Worm (Caenorhabditis elegans) whole organism, L4 larva: ENCODE data around the gene C09B7.2.

Experiments
- F10B5.3 ChIP-seq: sonication (generic microtip); optimal IDR thresholded peaks from 2 replicates; lab custom pipeline; 2016; ENCODE audit warnings: mild to moderate bottlenecking, missing genetic modification characterization, missing compliant biosample characterization
- F37D6.2 ChIP-seq: sonication (generic microtip); optimal IDR thresholded peaks from 2 replicates; lab custom pipeline; 2016; ENCODE audit warnings: mild to moderate bottlenecking, missing genetic modification characterization, missing compliant biosample characterization
- F44E2.7 ChIP-seq: fragments of 200-800 bp; sonication (Bioruptor generic); IDR thresholded peaks from 2 replicates; pipeline ENCODE4 v2.1.2; 2022; ENCODE audit warnings: missing genetic modification characterization, missing compliant biosample characterization
- R02D3.7 ChIP-seq: fragments of 150-350 bp; sonication (generic microtip); optimal IDR thresholded peaks from 3 replicates; lab custom pipeline; 2014; ENCODE audit warnings: missing biosample characterization, missing genetic modification characterization
- Y105C5A.15 ChIP-seq: fragments of 200-800 bp; sonication (Bioruptor generic); IDR thresholded peaks from 2 replicates; pipeline ENCODE4 v1.3.6; 2022; ENCODE audit warnings: missing genetic modification characterization, missing compliant biosample characterization
- Y5F2A.4 ChIP-seq: fragments of 200-800 bp; sonication (Bioruptor generic); optimal IDR thresholded peaks from 2 replicates; lab custom pipeline; 2018; ENCODE audit warnings: mild to moderate bottlenecking, missing genetic modification characterization, missing compliant biosample characterization
- Y75B8A.6 ChIP-seq: fragments of 200-800 bp; sonication (Bioruptor generic); IDR thresholded peaks from 2 replicates; pipeline ENCODE4 v1.3.6; 2022; ENCODE audit warnings: missing genetic modification reagents, missing genetic modification characterization, missing compliant biosample characterization
- ZK546.5 ChIP-seq, 2 experiments: sonication (generic microtip); optimal IDR thresholded peaks; 2 replicates each; lab custom pipeline; 2017; ENCODE audit warnings: missing biosample characterization in 2 of 2, missing genetic modification characterization in 2 of 2
- aha-1 ChIP-seq: fragments of 150-350 bp; peaks from one replicate; lab custom pipeline; 2014; ENCODE audit warnings: missing biosample characterization, missing genetic modification characterization
- ama-1 ChIP-seq: fragments of 150-350 bp; optimal IDR thresholded peaks from 2 replicates; lab custom pipeline; 2014; ENCODE audit warnings: inconsistent platforms, mixed read lengths
- arid-1 ChIP-seq: fragments of 200-800 bp; sonication (Bioruptor generic); conservative IDR thresholded peaks from 2 replicates; pipeline ENCODE4 v1.3.6; 2022; ENCODE audit warnings: missing genetic modification reagents, missing genetic modification characterization, missing compliant biosample characterization
- attf-4 ChIP-seq: sonication (generic microtip); optimal IDR thresholded peaks from 3 replicates; lab custom pipeline; 2017; ENCODE audit warnings: missing biosample characterization, missing genetic modification characterization
- ceh-28 ChIP-seq: fragments of 150-350 bp; optimal IDR thresholded peaks from 2 replicates; lab custom pipeline; 2014; ENCODE audit warnings: missing biosample characterization, missing genetic modification reagents, missing genetic modification characterization
- ceh-32 ChIP-seq: sonication (generic microtip); optimal IDR thresholded peaks from 2 replicates; lab custom pipeline; 2016; ENCODE audit warnings: mild to moderate bottlenecking, missing genetic modification characterization, missing compliant biosample characterization; ENCODE audit not compliant: poor library complexity
- ceh-62 ChIP-seq: sonication (generic microtip); optimal IDR thresholded peaks from 2 replicates; lab custom pipeline; 2017; ENCODE audit warnings: missing biosample characterization, missing genetic modification characterization
- ctbp-1 ChIP-seq: fragments of 200-800 bp; sonication (Bioruptor generic); IDR thresholded peaks from 2 replicates; pipeline ENCODE4 v1.3.6; 2022; ENCODE audit warnings: missing genetic modification reagents, missing genetic modification characterization, missing compliant biosample characterization
- daf-16 ChIP-seq, 3 experiments: sonication (generic microtip); optimal IDR thresholded peaks; 2 replicates each; lab custom pipeline; 2016 to 2017; ENCODE audit warnings: missing genetic modification characterization in 3 of 3, missing genetic modification reagents in 3 of 3, mild to moderate bottlenecking in 2 of 3, missing compliant biosample characterization in 2 of 3, missing biosample characterization in 1 of 3, moderate library complexity in 1 of 3
- daf-8 ChIP-seq: fragments of 200-800 bp; sonication (Bioruptor generic); IDR thresholded peaks from 2 replicates; pipeline ENCODE4 v1.3.6; 2022; ENCODE audit warnings: missing genetic modification characterization, missing compliant biosample characterization
- dpl-1 ChIP-seq: fragments of 150-350 bp; optimal IDR thresholded peaks from 2 replicates; lab custom pipeline; 2014; ENCODE audit warnings: missing biosample characterization, missing genetic modification reagents, missing genetic modification characterization
- duxl-1 ChIP-seq: sonication (generic microtip); optimal IDR thresholded peaks from 2 replicates; lab custom pipeline; 2016; ENCODE audit warnings: mild to moderate bottlenecking, missing genetic modification characterization, moderate library complexity, missing compliant biosample characterization; ENCODE audit not compliant: poor library complexity
- dve-1 ChIP-seq: sonication (generic microtip); optimal IDR thresholded peaks from 2 replicates; lab custom pipeline; 2017; ENCODE audit warnings: antibody characterized with exemption, mild to moderate bottlenecking, missing genetic modification characterization, missing compliant biosample characterization; ENCODE audit not compliant: insufficient read depth
- egl-43 ChIP-seq: fragments of 200-800 bp; sonication (Bioruptor generic); IDR thresholded peaks from 2 replicates; pipeline ENCODE4 v1.3.6; 2022; ENCODE audit warnings: missing genetic modification reagents, missing genetic modification characterization, missing compliant biosample characterization
- fos-1 ChIP-seq: fragments of 150-350 bp; optimal IDR thresholded peaks from 2 replicates; lab custom pipeline; 2014; ENCODE audit warnings: missing biosample characterization, missing genetic modification characterization
- hlh-11 ChIP-seq: fragments of 200-800 bp; sonication (Bioruptor generic); optimal IDR thresholded peaks from 2 replicates; lab custom pipeline; 2018; ENCODE audit warnings: mild to moderate bottlenecking, missing genetic modification characterization, missing compliant biosample characterization
- hlh-30 ChIP-seq: sonication (generic microtip); optimal IDR thresholded peaks from 2 replicates; lab custom pipeline; 2017; ENCODE audit warnings: antibody characterized with exemption, mild to moderate bottlenecking, missing genetic modification characterization, missing compliant biosample characterization; ENCODE audit not compliant: insufficient read depth
- lim-7 ChIP-seq: fragments of 200-800 bp; sonication (Bioruptor generic); IDR thresholded peaks from 2 replicates; pipeline ENCODE4 v1.3.6; 2022; ENCODE audit warnings: missing genetic modification characterization, missing compliant biosample characterization
- lin-13 ChIP-seq: fragments of 150-350 bp; optimal IDR thresholded peaks from 2 replicates; lab custom pipeline; 2014; ENCODE audit warnings: missing biosample characterization, missing genetic modification reagents, missing genetic modification characterization
- lin-29 ChIP-seq: fragments of 200-800 bp; sonication (Bioruptor generic); IDR thresholded peaks from 2 replicates; pipeline ENCODE4 v1.3.6; 2022; ENCODE audit warnings: missing genetic modification reagents, missing genetic modification characterization, missing compliant biosample characterization
- lin-38 ChIP-seq: fragments of 200-800 bp; sonication (Bioruptor generic); IDR thresholded peaks from 2 replicates; pipeline ENCODE4 v1.3.6; 2022; ENCODE audit warnings: missing genetic modification reagents, missing genetic modification characterization, missing compliant biosample characterization
- madf-5 ChIP-seq, 2 experiments: fragments of 200-800 bp; sonication (Bioruptor generic); IDR thresholded peaks; 2 replicates each; pipeline ENCODE4 v1.3.6; 2022; ENCODE audit warnings: missing compliant biosample characterization in 2 of 2, missing genetic modification characterization in 2 of 2
- mep-1 ChIP-seq: fragments of 150-350 bp; sonication (generic microtip); optimal IDR thresholded peaks from 3 replicates; lab custom pipeline; 2014; ENCODE audit warnings: missing biosample characterization, missing genetic modification characterization
- mxl-2 ChIP-seq: fragments of 200-800 bp; sonication (Bioruptor generic); conservative IDR thresholded peaks from 2 replicates; pipeline ENCODE4 v1.3.6; 2022; ENCODE audit warnings: missing genetic modification reagents, missing genetic modification characterization, missing compliant biosample characterization
- mxl-3 ChIP-seq: fragments of 200-800 bp; sonication (Bioruptor generic); optimal IDR thresholded peaks from 2 replicates; lab custom pipeline; 2018; ENCODE audit warnings: mild to moderate bottlenecking, missing genetic modification characterization, missing compliant biosample characterization
- nhr-102 ChIP-seq: sonication (generic microtip); optimal IDR thresholded peaks from 2 replicates; lab custom pipeline; 2016; ENCODE audit warnings: mild to moderate bottlenecking, missing genetic modification characterization, moderate library complexity, missing compliant biosample characterization
- nhr-237 ChIP-seq: sonication (generic microtip); optimal IDR thresholded peaks from 2 replicates; lab custom pipeline; 2017; ENCODE audit warnings: missing biosample characterization, missing genetic modification characterization
- nhr-25 ChIP-seq: sonication (generic microtip); optimal IDR thresholded peaks from 2 replicates; lab custom pipeline; 2017; ENCODE audit warnings: missing genetic modification characterization, mild to moderate bottlenecking, missing compliant biosample characterization, antibody characterized with exemption, moderate library complexity, borderline replicate concordance; ENCODE audit not compliant: insufficient read depth
- nhr-28 ChIP-seq: fragments of 150-350 bp; optimal IDR thresholded peaks from 2 replicates; lab custom pipeline; 2014; ENCODE audit warnings: missing biosample characterization, missing genetic modification characterization
- nhr-41 ChIP-seq: fragments of 200-800 bp; sonication (Bioruptor generic); IDR thresholded peaks from 2 replicates; pipeline ENCODE4 v1.3.6; 2022; ENCODE audit warnings: missing genetic modification reagents, missing genetic modification characterization, missing compliant biosample characterization
- nhr-6 ChIP-seq: fragments of 150-350 bp; optimal IDR thresholded peaks from 2 replicates; lab custom pipeline; 2014; ENCODE audit warnings: missing biosample characterization, missing genetic modification characterization
- rbr-2 ChIP-seq: sonication (generic microtip); optimal IDR thresholded peaks from 2 replicates; lab custom pipeline; 2016; ENCODE audit warnings: missing genotype, missing genetic modification characterization, missing compliant biosample characterization
- saeg-2 ChIP-seq: fragments of 200-800 bp; sonication (Bioruptor generic); IDR thresholded peaks from 2 replicates; pipeline ENCODE4 v1.3.6; 2022; ENCODE audit warnings: missing genetic modification reagents, missing genetic modification characterization, missing compliant biosample characterization
- sdz-12 ChIP-seq: fragments of 200-800 bp; sonication (Bioruptor generic); optimal IDR thresholded peaks from 2 replicates; lab custom pipeline; 2018; ENCODE audit warnings: mild to moderate bottlenecking, missing genetic modification characterization, missing compliant biosample characterization
- snpc-1.2 ChIP-seq: fragments of 200-800 bp; sonication (Bioruptor generic); IDR thresholded peaks from 2 replicates; pipeline ENCODE4 v1.3.6; 2022; ENCODE audit warnings: missing genetic modification reagents, missing genetic modification characterization, missing compliant biosample characterization
- snpc-4 ChIP-seq: fragments of 150-350 bp; optimal IDR thresholded peaks from 2 replicates; lab custom pipeline; 2014; ENCODE audit warnings: missing biosample characterization, missing genetic modification characterization
- unc-130 ChIP-seq: sonication (generic microtip); optimal IDR thresholded peaks from 2 replicates; lab custom pipeline; 2016; ENCODE audit warnings: missing genetic modification reagents, missing genetic modification characterization, missing compliant biosample characterization
- unc-39 ChIP-seq: sonication (generic microtip); optimal IDR thresholded peaks from 2 replicates; lab custom pipeline; 2017; ENCODE audit warnings: missing biosample characterization, missing genetic modification characterization
- zag-1 ChIP-seq: fragments of 150-350 bp; optimal IDR thresholded peaks from 2 replicates; lab custom pipeline; 2014; ENCODE audit warnings: missing biosample characterization, missing genetic modification characterization
- zip-11 ChIP-seq: fragments of 200-800 bp; sonication (Bioruptor generic); IDR thresholded peaks from 2 replicates; pipeline ENCODE4 v1.3.6; 2022; ENCODE audit warnings: missing genetic modification characterization, missing compliant biosample characterization
- zip-2 ChIP-seq: fragments of 150-350 bp; optimal IDR thresholded peaks from 2 replicates; lab custom pipeline; 2014; ENCODE audit warnings: missing biosample characterization, missing genetic modification characterization
- ztf-11 ChIP-seq: fragments of 150-350 bp; optimal IDR thresholded peaks from 2 replicates; lab custom pipeline; 2014; ENCODE audit warnings: missing biosample characterization, missing genetic modification characterization
- ztf-7 ChIP-seq: fragments of 150-350 bp; optimal IDR thresholded peaks from 2 replicates; lab custom pipeline; 2014; ENCODE audit warnings: missing biosample characterization, missing genetic modification characterization

C09B7.2 gene

ce11 chrX:2694725-2695124 lies 26.8 kb downstream of the C09B7.2 start, which contains the start of gene T02C5.1 (continued):
- TF ChIP-seq zip-11 (GFP tag; lab: Robert Waterston, UW) (no peak), daf-16 (GFP tag; optimal IDR thresholded peaks at IDR 0.05; lab: Kevin White, UChicago) (no peak), daf-16 (tag; optimal IDR thresholded peaks at IDR 0.05; lab: Kevin White, UChicago) (peak; percentile 66), lin-38 (GFP tag; lab: Robert Waterston, UW) (no peak), nhr-6 (tag; lab: Kevin White, UChicago) (no peak), rbr-2 (no peak), attf-4 (tag; lab: Kevin White, UChicago) (no peak), Y75B8A.6 (no peak), hlh-11 (tag; lab: Kevin White, UChicago) (peak; percentile 5), snpc-1.2 (GFP tag; lab: Robert Waterston, UW) (no peak), sdz-12 (no peak), lin-13 (no peak), zip-2 (tag; lab: Kevin White, UChicago) (no peak), ceh-28 (tag; lab: Kevin White, UChicago) (no peak), ama-1 (lab: Kevin White, UChicago) (peak; percentile 78), saeg-2 (GFP tag; lab: Robert Waterston, UW) (no peak), snpc-4 (tag; lab: Kevin White, UChicago) (no peak), nhr-28 (tag; lab: Kevin White, UChicago) (peak; percentile 50), dve-1 (tag; lab: Kevin White, UChicago) (peak; percentile 50), F37D6.2 (tag; lab: Kevin White, UChicago) (no peak), dpl-1 (GFP tag; lab: Kevin White, UChicago) (no peak), F10B5.3 (no peak), lim-7 (GFP tag; lab: Robert Waterston, UW) (no peak), unc-39 (tag; lab: Kevin White, UChicago) (no peak), ceh-32 (tag; lab: Kevin White, UChicago) (no peak)

ce11 chrX:2695292-2695691 lies 27.4 kb downstream of the C09B7.2 start:
- TF ChIP-seq hlh-30 (tag; lab: Kevin White, UChicago): peak; percentile 68
- TF ChIP-seq Y5F2A.4 (GFP tag; lab: Kevin White, UChicago): no peak
- TF ChIP-seq zag-1 (tag; lab: Kevin White, UChicago): no peak
- TF ChIP-seq fos-1 (tag; lab: Kevin White, UChicago): no peak
- no peak for TF ChIP-seq ctbp-1 (GFP tag; lab: Robert Waterston, UW)
- TF ChIP-seq madf-5 (GFP tag; IDR thresholded peaks at IDR 0.05; lab: Robert Waterston, UW): no peak
- no peak for TF ChIP-seq ztf-7
- TF ChIP-seq mxl-3: peak; percentile 28
- no peak for TF ChIP-seq R02D3.7 (tag; lab: Kevin White, UChicago)
- TF ChIP-seq ZK546.5 (tag; optimal IDR thresholded peaks at IDR 0.05; lab: Kevin White, UChicago): no peak
- TF ChIP-seq egl-43 (GFP tag; lab: Robert Waterston, UW): no peak
- no peak for TF ChIP-seq unc-39 (tag; lab: Kevin White, UChicago)
- no peak for TF ChIP-seq nhr-237
- TF ChIP-seq duxl-1 (tag; lab: Kevin White, UChicago): no peak
- TF ChIP-seq lim-7 (GFP tag; lab: Robert Waterston, UW): no peak
- peak; percentile 1 for TF ChIP-seq mep-1
- TF ChIP-seq F44E2.7 (GFP tag; lab: Robert Waterston, UW): no peak
- TF ChIP-seq aha-1 (tag; lab: Kevin White, UChicago): no peak
- no peak for TF ChIP-seq Y75B8A.6
- TF ChIP-seq unc-130 (GFP tag; lab: Kevin White, UChicago): no peak
- TF ChIP-seq nhr-41: peak; percentile 25; the same call in 1 of the 2 replicates
- no peak for TF ChIP-seq ztf-11
- TF ChIP-seq snpc-4 (tag; lab: Kevin White, UChicago): no peak
- no peak for TF ChIP-seq Y105C5A.15
- TF ChIP-seq ceh-62 (tag; lab: Kevin White, UChicago): no peak
- no peak for TF ChIP-seq arid-1
- TF ChIP-seq daf-8 (GFP tag; lab: Robert Waterston, UW): no peak
- no peak for TF ChIP-seq daf-16 (GFP tag; optimal IDR thresholded peaks at IDR 0.05; lab: Kevin White, UChicago)
- TF ChIP-seq daf-16 (tag; optimal IDR thresholded peaks at IDR 0.05; lab: Kevin White, UChicago): peak; percentile 94
- no peak for TF ChIP-seq nhr-102
- no peak for TF ChIP-seq lin-29 (GFP tag; lab: Robert Waterston, UW)
- TF ChIP-seq nhr-25 (tag; lab: Kevin White, UChicago): no peak
- no peak for TF ChIP-seq mxl-2 (GFP tag; lab: Robert Waterston, UW)
